Worm (Caenorhabditis elegans): ENCODE results near the gene ttr-1.

DNA sequence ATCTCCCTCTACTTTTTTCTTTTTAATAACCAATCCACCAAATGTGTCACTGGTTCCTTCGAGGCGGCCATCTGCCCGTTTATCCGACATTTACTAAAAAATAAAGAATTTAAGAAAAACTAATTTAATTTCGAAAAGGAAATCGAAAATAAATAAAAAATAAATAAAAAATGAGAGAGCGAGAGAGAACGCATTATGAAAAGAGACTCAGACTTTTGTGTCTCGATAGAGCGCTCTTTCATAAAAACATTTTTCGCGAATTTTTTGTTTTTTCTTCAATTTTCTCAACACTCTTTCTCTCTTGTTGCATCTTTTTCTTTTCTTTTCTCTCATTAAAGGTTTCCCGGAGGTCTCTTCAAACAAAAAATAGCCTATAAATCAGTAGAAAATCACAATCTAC, 27.2 kb downstream of the ttr-1 start, which contains the start of gene mog-1:
- TF ChIP-seq snpc-1.1 (tag; optimal IDR thresholded peaks at IDR 0.05; ENCODE audit: insufficient read depth): no peak
- no peak for TF ChIP-seq Y53G8AR.9 (GFP tag; conservative IDR thresholded peaks at IDR 0.05)

All from whole organism, young adult.